Fruit fly (Drosophila melanogaster) whole organism, prepupa: ENCODE results near the gene CG15740.

Experiments used
- Blimp-1 ChIP-seq: fragments of 200-800 bp; sonication (Bioruptor generic); optimal IDR thresholded peaks from 3 replicates; lab custom pipeline; 2017; ENCODE audit warnings: missing biosample characterization, missing genetic modification characterization, mild to moderate bottlenecking, moderate library complexity, missing genetic modification reagents
- CG10631 ChIP-seq: fragments of 200-800 bp; sonication (Bioruptor generic); optimal IDR thresholded peaks from 2 replicates; lab custom pipeline; 2016; ENCODE audit warnings: missing biosample characterization, missing genetic modification characterization
- CG11294 ChIP-seq: fragments of 200-800 bp; sonication (Bioruptor generic); IDR thresholded peaks from 2 replicates; pipeline ENCODE4 v1.3.6; 2022; ENCODE audit warnings: missing biosample characterization, missing genetic modification characterization
- CG11762 ChIP-seq: fragments of 200-800 bp; sonication (Bioruptor generic); optimal IDR thresholded peaks from 3 replicates; lab custom pipeline; 2016; ENCODE audit warnings: missing biosample characterization, missing genetic modification characterization; ENCODE audit not compliant: insufficient read depth
- CG11902 ChIP-seq: fragments of 200-800 bp; sonication (Bioruptor generic); optimal IDR thresholded peaks from 3 replicates; lab custom pipeline; 2016; ENCODE audit warnings: missing biosample characterization, missing genetic modification characterization
- CG15336 ChIP-seq: fragments of 200-800 bp; sonication (Bioruptor generic); IDR thresholded peaks from 2 replicates; pipeline ENCODE4 v1.3.6; 2022; ENCODE audit warnings: missing biosample characterization, missing genetic modification characterization
- CG1621 ChIP-seq: fragments of 200-800 bp; sonication (Bioruptor generic); optimal IDR thresholded peaks from 3 replicates; lab custom pipeline; 2018; ENCODE audit warnings: missing biosample characterization, mild to moderate bottlenecking, missing genetic modification characterization
- CG16779 ChIP-seq: fragments of 200-800 bp; sonication (Bioruptor generic); optimal IDR thresholded peaks from 3 replicates; lab custom pipeline; 2017; ENCODE audit warnings: missing biosample characterization, mild to moderate bottlenecking, missing genetic modification characterization
- CG3032 ChIP-seq: fragments of 200-800 bp; optimal IDR thresholded peaks from 2 replicates; lab custom pipeline; 2019; ENCODE audit warnings: missing biosample characterization, mild to moderate bottlenecking, missing genetic modification characterization, moderate library complexity
- CG31627 ChIP-seq: fragments of 200-800 bp; sonication (Bioruptor generic); optimal IDR thresholded peaks from 3 replicates; lab custom pipeline; 2016; ENCODE audit warnings: missing biosample characterization, missing genetic modification characterization
- CG32006 ChIP-seq: fragments of 200-800 bp; sonication (Bioruptor generic); optimal IDR thresholded peaks from 3 replicates; lab custom pipeline; 2017; ENCODE audit warnings: missing biosample characterization, mild to moderate bottlenecking, missing genetic modification characterization
- CG3919 ChIP-seq: fragments of 200-800 bp; sonication (Bioruptor generic); optimal IDR thresholded peaks from 3 replicates; lab custom pipeline; 2016; ENCODE audit warnings: missing biosample characterization, missing genetic modification characterization
- CG4318 ChIP-seq: fragments of 200-800 bp; sonication (Bioruptor generic); optimal IDR thresholded peaks from 3 replicates; lab custom pipeline; 2017; ENCODE audit warnings: missing biosample characterization, mild to moderate bottlenecking, missing genetic modification characterization
- CG6163 ChIP-seq: fragments of 200-800 bp; sonication (Bioruptor generic); IDR thresholded peaks from 3 replicates; pipeline ENCODE4 v1.3.6; 2022; ENCODE audit warnings: missing biosample characterization, missing genetic modification characterization
- CG6276 ChIP-seq: fragments of 200-800 bp; sonication (Bioruptor generic); optimal IDR thresholded peaks from 2 replicates; lab custom pipeline; 2017; ENCODE audit warnings: missing biosample characterization, mild to moderate bottlenecking, missing genetic modification characterization
- CG6792 ChIP-seq: fragments of 200-800 bp; sonication (Bioruptor generic); optimal IDR thresholded peaks from 3 replicates; lab custom pipeline; 2016; ENCODE audit warnings: missing biosample characterization, missing genetic modification characterization
- CG6854 ChIP-seq: fragments of 200-800 bp; sonication (Bioruptor generic); optimal IDR thresholded peaks from 2 replicates; lab custom pipeline; 2017; ENCODE audit warnings: missing biosample characterization, mild to moderate bottlenecking, missing genetic modification characterization
- CG7368 ChIP-seq: fragments of 200-800 bp; sonication (Bioruptor generic); optimal IDR thresholded peaks from 3 replicates; lab custom pipeline; 2016; ENCODE audit warnings: missing biosample characterization, missing genetic modification characterization
- CG8119 ChIP-seq: fragments of 200-800 bp; sonication (Bioruptor generic); IDR thresholded peaks from 3 replicates; pipeline ENCODE4 v1.3.6; 2022; ENCODE audit warnings: missing biosample characterization, missing genetic modification characterization
- CG8632 ChIP-seq: fragments of 200-800 bp; sonication (Bioruptor generic); optimal IDR thresholded peaks from 3 replicates; lab custom pipeline; 2016; ENCODE audit warnings: missing biosample characterization, missing genetic modification characterization
- CG9139 ChIP-seq: fragments of 200-800 bp; sonication (Bioruptor generic); optimal IDR thresholded peaks from 3 replicates; lab custom pipeline; 2017; ENCODE audit warnings: missing biosample characterization, mild to moderate bottlenecking, missing genetic modification characterization
- Eip75B ChIP-seq: fragments of 200-800 bp; sonication (Bioruptor generic); optimal IDR thresholded peaks from 3 replicates; lab custom pipeline; 2016; ENCODE audit warnings: missing biosample characterization, missing genetic modification characterization
- Eip78C ChIP-seq: fragments of 200-800 bp; sonication (Bioruptor generic); peaks from one replicate; lab custom pipeline; 2016; ENCODE audit warnings: missing biosample characterization, missing genetic modification characterization
- Eip93F ChIP-seq: fragments of 200-800 bp; sonication (Bioruptor generic); optimal IDR thresholded peaks from 2 replicates; lab custom pipeline; 2016; ENCODE audit warnings: missing biosample characterization, mild to moderate bottlenecking, missing genetic modification characterization
- Ets21C ChIP-seq: fragments of 200-800 bp; sonication (Bioruptor generic); optimal IDR thresholded peaks from 3 replicates; lab custom pipeline; 2016; ENCODE audit warnings: missing biosample characterization, missing genetic modification characterization
- Ets96B ChIP-seq: fragments of 200-800 bp; optimal IDR thresholded peaks from 2 replicates; lab custom pipeline; 2019; ENCODE audit warnings: missing biosample characterization, mild to moderate bottlenecking, missing genetic modification characterization, moderate library complexity
- Gug ChIP-seq: fragments of 200-800 bp; sonication (Bioruptor generic); IDR thresholded peaks from 2 replicates; pipeline ENCODE4 v1.3.6; 2022; ENCODE audit warnings: missing biosample characterization, missing genetic modification characterization
- Hr39 ChIP-seq: fragments of 200-800 bp; sonication (Bioruptor generic); optimal IDR thresholded peaks from 2 replicates; lab custom pipeline; 2016; ENCODE audit warnings: missing biosample characterization, missing genetic modification characterization
- Hr4 ChIP-seq: fragments of 200-800 bp; sonication (Bioruptor generic); optimal IDR thresholded peaks from 3 replicates; lab custom pipeline; 2016; ENCODE audit warnings: missing biosample characterization, missing genetic modification characterization
- Lpt ChIP-seq: fragments of 200-800 bp; sonication (Bioruptor generic); optimal IDR thresholded peaks from 3 replicates; lab custom pipeline; 2016; ENCODE audit warnings: missing biosample characterization, missing genetic modification characterization
- OdsH ChIP-seq: fragments of 200-800 bp; sonication (Bioruptor generic); optimal IDR thresholded peaks from 3 replicates; lab custom pipeline; 2016; ENCODE audit warnings: missing biosample characterization, missing genetic modification characterization
- Sox102F ChIP-seq: fragments of 200-800 bp; sonication (Bioruptor generic); optimal IDR thresholded peaks from 2 replicates; lab custom pipeline; 2016; ENCODE audit warnings: missing biosample characterization, mild to moderate bottlenecking, missing genetic modification characterization
- Sox14 ChIP-seq: fragments of 200-800 bp; sonication (Bioruptor generic); optimal IDR thresholded peaks from 3 replicates; lab custom pipeline; 2016; ENCODE audit warnings: missing biosample characterization, missing genetic modification characterization
- acj6 ChIP-seq: fragments of 200-800 bp; sonication (Bioruptor generic); optimal IDR thresholded peaks from 3 replicates; lab custom pipeline; 2016; ENCODE audit warnings: missing biosample characterization, missing genetic modification characterization
- dac ChIP-seq: fragments of 200-800 bp; sonication (Bioruptor generic); optimal IDR thresholded peaks from 2 replicates; lab custom pipeline; 2017; ENCODE audit warnings: missing biosample characterization, mild to moderate bottlenecking, missing genetic modification characterization
- eg ChIP-seq: fragments of 200-800 bp; sonication (Bioruptor generic); IDR thresholded peaks from 3 replicates; pipeline ENCODE4 v1.3.6; 2022; ENCODE audit warnings: missing biosample characterization, missing genetic modification characterization
- esn ChIP-seq: fragments of 200-800 bp; sonication (Bioruptor generic); optimal IDR thresholded peaks from 2 replicates; lab custom pipeline; 2016; ENCODE audit warnings: missing biosample characterization, mild to moderate bottlenecking, missing genetic modification characterization, moderate library complexity
- fd59A ChIP-seq: fragments of 200-800 bp; sonication (Bioruptor generic); optimal IDR thresholded peaks from 2 replicates; lab custom pipeline; 2017; ENCODE audit warnings: missing biosample characterization, mild to moderate bottlenecking, missing genetic modification characterization, missing genetic modification reagents
- fd85E ChIP-seq: fragments of 200-800 bp; sonication (Bioruptor generic); optimal IDR thresholded peaks from 3 replicates; lab custom pipeline; 2016; ENCODE audit warnings: missing biosample characterization, missing genetic modification characterization
- fkh ChIP-seq: fragments of 200-800 bp; sonication (Bioruptor generic); optimal IDR thresholded peaks from 3 replicates; lab custom pipeline; 2017; ENCODE audit warnings: missing biosample characterization, mild to moderate bottlenecking, missing genetic modification characterization, moderate library complexity
- lz ChIP-seq: fragments of 200-800 bp; sonication (Bioruptor generic); optimal IDR thresholded peaks from 3 replicates; lab custom pipeline; 2016; ENCODE audit warnings: missing biosample characterization, missing genetic modification characterization
- net ChIP-seq: fragments of 200-800 bp; sonication (Bioruptor generic); optimal IDR thresholded peaks from 3 replicates; lab custom pipeline; 2016; ENCODE audit warnings: missing biosample characterization, missing genetic modification characterization
- spab ChIP-seq: fragments of 200-800 bp; sonication (Bioruptor generic); optimal IDR thresholded peaks from 2 replicates; lab custom pipeline; 2017; ENCODE audit warnings: missing biosample characterization, mild to moderate bottlenecking, missing genetic modification characterization, missing genetic modification reagents
- svp ChIP-seq: fragments of 200-800 bp; sonication (Bioruptor generic); peaks from one replicate; lab custom pipeline; 2016; ENCODE audit warnings: missing biosample characterization, missing genetic modification characterization
- vri ChIP-seq: fragments of 200-800 bp; sonication (Bioruptor generic); optimal IDR thresholded peaks from 3 replicates; lab custom pipeline; 2016; ENCODE audit warnings: missing biosample characterization, mild to moderate bottlenecking, missing genetic modification characterization

CG15740 gene

DNA sequence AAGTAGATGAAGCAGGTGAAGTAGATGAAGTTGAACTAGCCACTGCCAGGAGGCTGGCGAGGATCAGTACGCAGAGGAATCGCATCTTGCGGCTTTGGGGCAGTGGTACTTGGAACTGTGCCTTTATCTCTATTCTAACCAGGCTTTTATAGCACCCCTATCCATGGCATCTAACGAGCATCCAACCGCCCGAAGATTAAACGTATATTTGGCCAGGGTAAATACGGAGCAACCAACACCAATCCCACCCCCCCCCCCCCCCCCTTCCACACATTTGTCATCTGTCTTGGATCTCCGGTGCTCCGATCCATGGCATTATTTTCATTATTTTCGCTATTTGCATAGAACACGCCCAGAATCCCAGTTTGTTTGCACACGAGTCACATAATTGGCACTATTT, 8.0 kb downstream of the CG15740 start, which contains the start of gene CG15741:
TSS of gene CG15741 (minus strand) at position 101 of the 400 bp plus-strand sequence.
- no peak for TF ChIP-seq dac
- TF ChIP-seq fd59A (GFP tag; lab: Kevin White, UChicago) = no peak
- no peak for TF ChIP-seq lz (GFP tag; lab: Kevin White, UChicago)
- no peak for TF ChIP-seq vri (GFP tag; lab: Kevin White, UChicago)
- TF ChIP-seq CG11762 = no peak
- TF ChIP-seq CG6792 (GFP tag; lab: Kevin White, UChicago) = no peak
- no peak for TF ChIP-seq CG16779 (tag; lab: Kevin White, UChicago)
- TF ChIP-seq CG11902 (GFP tag; lab: Kevin White, UChicago) = no peak
- TF ChIP-seq Ets96B (tag; lab: Kevin White, UChicago) = no peak
- no peak for TF ChIP-seq CG7368
- TF ChIP-seq OdsH = no peak
- TF ChIP-seq CG10631 (GFP tag; lab: Kevin White, UChicago) = no peak
- TF ChIP-seq Hr4 = no peak
- TF ChIP-seq Lpt = no peak
- no peak for TF ChIP-seq acj6 (GFP tag; lab: Kevin White, UChicago)
- TF ChIP-seq CG9139 (GFP tag; lab: Kevin White, UChicago) = no peak
- TF ChIP-seq, all 60 proteins: peak for 0

DNA sequence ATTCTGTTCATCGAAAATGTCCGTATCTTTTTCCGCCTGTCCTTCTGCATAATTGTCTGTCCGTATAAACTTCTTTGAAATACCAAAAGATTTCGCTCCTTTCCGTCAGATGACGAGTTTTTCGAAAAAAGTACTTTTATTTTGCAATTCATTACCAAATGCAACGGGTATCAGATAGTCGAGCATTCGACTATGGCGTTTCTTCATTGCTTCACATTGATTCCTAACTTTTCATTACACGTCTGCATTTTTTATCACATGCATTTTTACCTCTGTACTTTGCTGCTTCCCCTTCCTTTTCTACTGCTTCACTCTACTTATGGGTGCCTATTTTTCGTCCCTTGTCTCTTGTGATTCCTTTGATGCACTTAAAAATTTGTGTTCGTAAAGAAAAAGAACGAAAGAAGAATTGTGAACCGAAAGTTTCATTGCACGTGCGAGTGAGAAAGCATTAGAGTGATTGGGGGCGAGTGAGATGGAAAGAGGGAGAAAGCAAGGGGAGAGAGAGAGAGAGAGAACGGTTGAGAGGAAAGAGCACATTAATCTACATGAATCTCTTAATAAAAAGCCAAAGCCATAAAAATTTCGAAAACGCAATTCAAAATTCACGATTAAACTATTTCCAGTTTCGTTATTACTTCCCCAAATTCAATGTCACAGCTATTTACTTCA, 17.4 kb downstream of the CG15740 start:
- TF ChIP-seq CG6792 (GFP tag; lab: Kevin White, UChicago) = no peak
- TF ChIP-seq Eip75B (GFP tag; lab: Kevin White, UChicago) = no peak
- no peak for TF ChIP-seq CG11294 (GFP tag; lab: Robert Waterston, UW)
- TF ChIP-seq Blimp-1 (GFP tag; lab: Kevin White, UChicago) = no peak

DNA sequence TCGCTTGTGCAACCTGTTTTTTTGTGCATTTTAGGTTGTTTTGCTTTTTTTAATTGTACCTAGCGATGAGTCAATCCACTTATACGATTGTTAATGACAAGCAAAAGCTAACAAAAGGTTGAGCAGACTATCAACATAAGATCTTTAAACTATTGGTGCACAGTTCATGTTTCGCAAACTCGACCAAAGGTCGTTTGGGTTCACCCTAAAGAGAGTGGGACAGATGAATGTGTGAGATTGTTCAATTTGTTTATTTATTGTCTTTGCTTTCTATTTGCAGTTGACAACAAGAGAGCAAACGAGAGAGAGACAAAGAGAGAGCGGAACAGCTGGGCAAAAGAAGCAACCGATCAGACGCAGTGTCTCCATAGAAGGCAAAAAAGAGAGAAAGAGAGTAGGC, 22.9 kb downstream of the CG15740 start:
- TF ChIP-seq Ets96B (tag; lab: Kevin White, UChicago) (peak; percentile 25), CG8119 (peak; percentile 72), Hr39 (GFP tag; lab: Kevin White, UChicago) (no peak), net (peak; percentile 31), eg (peak; percentile 79), Eip75B (GFP tag; lab: Kevin White, UChicago) (no peak), CG3032 (tag; lab: Kevin White, UChicago) (peak; percentile 17), CG15336 (GFP tag; lab: Robert Waterston, UW) (peak; percentile 72), CG9139 (GFP tag; lab: Kevin White, UChicago) (no peak), CG8632 (peak; percentile 25), CG6854 (GFP tag; lab: Kevin White, UChicago) (peak; percentile 58), CG3919 (GFP tag; lab: Kevin White, UChicago) (peak; percentile 5), Gug (GFP tag; lab: Robert Waterston, UW) (no peak), CG7368 (no peak), fkh (GFP tag; lab: Kevin White, UChicago) (no peak), Eip93F (peak; percentile 71), CG6276 (peak; percentile 75), CG31627 (GFP tag; lab: Kevin White, UChicago) (peak; percentile 28), Lpt (peak; percentile 11), CG4318 (GFP tag; lab: Kevin White, UChicago) (no peak), fd85E (GFP tag; lab: Kevin White, UChicago) (peak; percentile 1), Ets21C (GFP tag; lab: Kevin White, UChicago) (no peak), Sox14 (GFP tag; lab: Kevin White, UChicago) (peak; percentile 49), svp (GFP tag; lab: Kevin White, UChicago) (no peak), dac (peak; percentile 23), CG6163 (GFP tag; lab: Robert Waterston, UW) (peak; percentile 55; the same call in 1 of the 3 replicates), vri (GFP tag; lab: Kevin White, UChicago) (peak; percentile 58), esn (GFP tag; lab: Kevin White, UChicago) (peak; percentile 20), CG11294 (GFP tag; lab: Robert Waterston, UW) (no peak), Sox102F (GFP tag; lab: Kevin White, UChicago) (no peak), spab (GFP tag; lab: Kevin White, UChicago) (no peak), CG11762 (peak; percentile 26), CG1621 (tag; lab: Kevin White, UChicago) (no peak), CG32006 (GFP tag; lab: Kevin White, UChicago) (peak; percentile 55), Eip78C (peak; percentile 77)
